Worm (Caenorhabditis elegans): ENCODE measurements around the gene gst-4.

- TF ChIP-seq flt-1 (GFP tag; IDR thresholded peaks at IDR 0.05) (no peak), tab-1 (GFP tag; IDR thresholded peaks at IDR 0.05) (no peak), klf-2 (GFP tag; conservative IDR thresholded peaks at IDR 0.05) (no peak), ztf-29 (GFP tag; IDR thresholded peaks at IDR 0.05) (no peak), med-1 (GFP tag; optimal IDR thresholded peaks at IDR 0.05; ENCODE audit: insufficient read depth) (no peak)
Observed at ce11 chrIV:10122205-10122604, 19.8 kb upstream of the gst-4 start, which contains the start of gene irld-21.

All from whole organism, midembryonic.